Fruit fly (Drosophila melanogaster) whole organism, embryonic: ENCODE data around the gene CG12310.

ENCODE experiments used
- CG10147 ChIP-seq: fragments of 200-800 bp; sonication (Bioruptor generic); optimal IDR thresholded peaks from 2 replicates; lab custom pipeline; 2019; ENCODE audit warnings: missing biosample characterization, mild to moderate bottlenecking, missing genetic modification characterization, moderate library complexity
- CG11504 ChIP-seq: fragments of 200-800 bp; sonication (Bioruptor generic); optimal IDR thresholded peaks from 3 replicates; lab custom pipeline; 2019; ENCODE audit warnings: missing biosample characterization, mild to moderate bottlenecking, missing genetic modification characterization, moderate library complexity
- CG11696 ChIP-seq: fragments of 200-800 bp; sonication (Bioruptor generic); IDR thresholded peaks from 2 replicates; pipeline ENCODE4 v1.3.6; 2022; ENCODE audit warnings: missing biosample characterization, missing genetic modification characterization
- CG13624 ChIP-seq: fragments of 200-800 bp; sonication (Bioruptor generic); optimal IDR thresholded peaks from 2 replicates; lab custom pipeline; 2016; ENCODE audit warnings: missing biosample characterization, missing genetic modification characterization
- CG14441 ChIP-seq: fragments of 200-800 bp; sonication (Bioruptor generic); IDR thresholded peaks from 2 replicates; pipeline ENCODE4 v1.3.6; 2022; ENCODE audit warnings: missing biosample characterization, missing genetic modification characterization
- CG15601 ChIP-seq: fragments of 200-800 bp; sonication (Bioruptor generic); optimal IDR thresholded peaks from 3 replicates; lab custom pipeline; 2019; ENCODE audit warnings: missing biosample characterization, mild to moderate bottlenecking, missing genetic modification characterization, moderate library complexity
- CG16779 ChIP-seq: fragments of 200-800 bp; sonication (Bioruptor generic); IDR thresholded peaks from 2 replicates; pipeline ENCODE4 v1.3.6; 2022; ENCODE audit warnings: missing biosample characterization, missing genetic modification characterization
- CG2712 ChIP-seq: fragments of 200-800 bp; optimal IDR thresholded peaks from 3 replicates; lab custom pipeline; 2019; ENCODE audit warnings: missing biosample characterization, mild to moderate bottlenecking, missing genetic modification characterization, moderate library complexity
- CG4360 ChIP-seq: fragments of 200-800 bp; sonication (Bioruptor generic); IDR thresholded peaks from 2 replicates; pipeline ENCODE4 v1.3.6; 2022; ENCODE audit warnings: missing biosample characterization, missing genetic modification characterization
- CG6854 ChIP-seq: fragments of 200-800 bp; sonication (Bioruptor generic); optimal IDR thresholded peaks from 3 replicates; lab custom pipeline; 2017; ENCODE audit warnings: missing biosample characterization, mild to moderate bottlenecking, missing genetic modification characterization
- CG8924 ChIP-seq: fragments of 200-800 bp; optimal IDR thresholded peaks from 3 replicates; lab custom pipeline; 2019; ENCODE audit warnings: missing biosample characterization, mild to moderate bottlenecking, missing genetic modification characterization, moderate library complexity
- CkIIα-i1 ChIP-seq: fragments of 200-800 bp; sonication (Bioruptor generic); IDR thresholded peaks from 2 replicates; pipeline ENCODE4 v1.3.6; 2022; ENCODE audit warnings: missing biosample characterization, missing genetic modification characterization
- Dek ChIP-seq: fragments of 200-800 bp; sonication (Bioruptor generic); optimal IDR thresholded peaks from 3 replicates; lab custom pipeline; 2019; ENCODE audit warnings: missing biosample characterization, mild to moderate bottlenecking, missing genetic modification characterization, moderate library complexity
- Doc3 ChIP-seq: fragments of 200-800 bp; sonication (Bioruptor generic); IDR thresholded peaks from 3 replicates; pipeline ENCODE4 v1.3.6; 2022; ENCODE audit warnings: missing biosample characterization, missing genetic modification characterization; ENCODE audit not compliant: partially characterized antibody
- HmgZ ChIP-seq: fragments of 200-800 bp; sonication (Bioruptor generic); optimal IDR thresholded peaks from 2 replicates; lab custom pipeline; 2018; ENCODE audit warnings: missing biosample characterization, mild to moderate bottlenecking, missing genetic modification characterization
- Oli ChIP-seq: fragments of 200-800 bp; sonication (Bioruptor generic); optimal IDR thresholded peaks from 2 replicates; lab custom pipeline; 2018; ENCODE audit warnings: missing biosample characterization, mild to moderate bottlenecking, missing genetic modification characterization, moderate library complexity
- Pdp1 ChIP-seq, 2 experiments: fragments of 200-800 bp; sonication (Bioruptor generic); optimal IDR thresholded peaks; 3 replicates each; lab custom pipeline; 2016; ENCODE audit warnings: missing biosample characterization in 2 of 2, missing genetic modification characterization in 2 of 2, mild to moderate bottlenecking in 1 of 2, moderate library complexity in 1 of 2
- Ssrp ChIP-seq: fragments of 200-800 bp; sonication (Bioruptor generic); optimal IDR thresholded peaks from 2 replicates; lab custom pipeline; 2018; ENCODE audit warnings: missing biosample characterization, mild to moderate bottlenecking, missing genetic modification characterization, moderate library complexity
- Trl ChIP-seq, 3 experiments: fragments of >200 bp in 2 of 3; fragments of 200-800 bp in 1 of 3; sonication (Bioruptor generic) in 1 of 3; optimal IDR thresholded peaks; 2 replicates in 1 of 3; 3 replicates in 2 of 3; lab custom pipeline; 2016 to 2017; ENCODE audit warnings: missing biosample characterization in 1 of 3, missing genetic modification characterization in 1 of 3
- Vsx1 ChIP-seq: fragments of 200-800 bp; sonication (Bioruptor generic); optimal IDR thresholded peaks from 2 replicates; lab custom pipeline; 2017; ENCODE audit warnings: missing biosample characterization, mild to moderate bottlenecking, missing genetic modification characterization, missing genetic modification reagents
- cad ChIP-seq: fragments of >200 bp; optimal IDR thresholded peaks from 2 replicates; lab custom pipeline; 2017; ENCODE audit warnings: missing biosample characterization, missing genetic modification characterization
- cg ChIP-seq: fragments of 200-800 bp; sonication (Bioruptor generic); optimal IDR thresholded peaks from 3 replicates; lab custom pipeline; 2019; ENCODE audit warnings: missing biosample characterization, mild to moderate bottlenecking, missing genetic modification characterization, moderate library complexity
- chinmo ChIP-seq: fragments of 200-800 bp; sonication (Bioruptor generic); IDR thresholded peaks from 4 replicates; pipeline ENCODE4 v1.3.6; 2022; ENCODE audit warnings: missing biosample characterization, missing genetic modification characterization; ENCODE audit not compliant: partially characterized antibody
- cwo ChIP-seq: fragments of 200-800 bp; sonication (Bioruptor generic); optimal IDR thresholded peaks from 3 replicates; lab custom pipeline; 2017; ENCODE audit warnings: missing biosample characterization, missing genetic modification characterization, mild to moderate bottlenecking, moderate library complexity, missing genetic modification reagents
- dpn ChIP-seq, 2 experiments: fragments of 200-800 bp; sonication (Bioruptor generic); optimal IDR thresholded peaks; 3 replicates each; lab custom pipeline; 2016; ENCODE audit warnings: missing biosample characterization in 2 of 2, missing genetic modification characterization in 2 of 2
- fru ChIP-seq: fragments of >200 bp; optimal IDR thresholded peaks from 2 replicates; lab custom pipeline; 2017
- grau ChIP-seq: fragments of 200-800 bp; optimal IDR thresholded peaks from 3 replicates; lab custom pipeline; 2019; ENCODE audit warnings: missing biosample characterization, mild to moderate bottlenecking, missing genetic modification characterization, moderate library complexity
- lilli ChIP-seq: fragments of 200-800 bp; sonication (Bioruptor generic); optimal IDR thresholded peaks from 3 replicates; lab custom pipeline; 2016; ENCODE audit warnings: missing biosample characterization, missing genetic modification characterization
- nerfin-1 ChIP-seq: fragments of 200-800 bp; sonication (Bioruptor generic); optimal IDR thresholded peaks from 3 replicates; lab custom pipeline; 2019; ENCODE audit warnings: missing biosample characterization, mild to moderate bottlenecking, missing genetic modification characterization, moderate library complexity
- oc ChIP-seq: fragments of 200-800 bp; sonication (Bioruptor generic); optimal IDR thresholded peaks from 2 replicates; lab custom pipeline; 2018; ENCODE audit warnings: missing biosample characterization, mild to moderate bottlenecking, missing genetic modification characterization, moderate library complexity
- phol ChIP-seq: fragments of 200-800 bp; sonication (Bioruptor generic); optimal IDR thresholded peaks from 3 replicates; lab custom pipeline; 2018; ENCODE audit warnings: missing biosample characterization, mild to moderate bottlenecking, missing genetic modification characterization, moderate library complexity
- row ChIP-seq: fragments of 200-800 bp; sonication (Bioruptor generic); IDR thresholded peaks from 3 replicates; pipeline ENCODE4 v1.3.6; 2022; ENCODE audit warnings: missing biosample characterization, missing genetic modification characterization
- sens ChIP-seq: fragments of 200-800 bp; sonication (Bioruptor generic); peaks from one replicate; lab custom pipeline; 2016; ENCODE audit warnings: missing biosample characterization, missing genetic modification characterization
- sisA ChIP-seq: fragments of 200-800 bp; sonication (Bioruptor generic); IDR thresholded peaks from 2 replicates; pipeline ENCODE4 v1.3.6; 2022; ENCODE audit warnings: missing biosample characterization, missing genetic modification characterization
- sug ChIP-seq: fragments of 200-800 bp; optimal IDR thresholded peaks from 2 replicates; lab custom pipeline; 2019; ENCODE audit warnings: missing biosample characterization, mild to moderate bottlenecking, missing genetic modification characterization, moderate library complexity
- unpg ChIP-seq: fragments of 200-800 bp; sonication (Bioruptor generic); optimal IDR thresholded peaks from 3 replicates; lab custom pipeline; 2018; ENCODE audit warnings: missing biosample characterization, mild to moderate bottlenecking, missing genetic modification characterization, moderate library complexity
- vvl ChIP-seq: fragments of 200-800 bp; sonication (Bioruptor generic); IDR thresholded peaks from 2 replicates; pipeline ENCODE4 v1.3.6; 2022; ENCODE audit warnings: missing biosample characterization, missing genetic modification characterization

Gene CG12310

dm6 chr3L:15093929-15094588 lies 43.5 kb upstream of the CG12310 start (continued):
- TF ChIP-seq Trl (optimal IDR thresholded peaks at IDR 0.05; lab: Kevin White, UChicago), result peak; percentile 64 to 71
- no peak for TF ChIP-seq Trl (GFP tag; optimal IDR thresholded peaks at IDR 0.05; lab: Kevin White, UChicago)
- peak; percentile 85 for TF ChIP-seq sens (GFP tag; lab: Kevin White, UChicago)
- TF ChIP-seq sisA (GFP tag; lab: Robert Waterston, UW), result no peak
- no peak for TF ChIP-seq CkIIα-i1 (GFP tag; lab: Robert Waterston, UW)
- peak; percentile 14 for TF ChIP-seq CG15601 (tag; lab: Kevin White, UChicago)
- peak; percentile 6 for TF ChIP-seq HmgZ
- TF ChIP-seq CG14441 (GFP tag; lab: Robert Waterston, UW), result no peak
- TF ChIP-seq CG6854 (GFP tag; lab: Kevin White, UChicago), result peak; percentile 15
- 0 out of 2 replicates have a peak, but pooled peaks have one; percentile 28 for TF ChIP-seq vvl (GFP tag; lab: Robert Waterston, UW)
- TF ChIP-seq fru (lab: Kevin White, UChicago), result no peak
- no peak for TF ChIP-seq CG16779
- peak; percentile 6 for TF ChIP-seq sug
- no peak for TF ChIP-seq unpg
- TF ChIP-seq CG11504 (tag; lab: Kevin White, UChicago), result peak; percentile 23
- TF ChIP-seq Oli, result no peak
- TF ChIP-seq CG13624 (GFP tag; lab: Kevin White, UChicago), result peak; percentile 9
- peak; percentile 2 for TF ChIP-seq Dek (tag; lab: Kevin White, UChicago)
- TF ChIP-seq oc (tag; lab: Kevin White, UChicago), result no peak
- TF ChIP-seq grau (tag; lab: Kevin White, UChicago), result peak; percentile 93
- TF ChIP-seq row (GFP tag; lab: Robert Waterston, UW), result peak; percentile 45; the same call in 1 of the 3 replicates
- peak; percentile 81 for TF ChIP-seq CG11696 (GFP tag; lab: Robert Waterston, UW)
- TF ChIP-seq CG2712 (tag; lab: Kevin White, UChicago), result peak; percentile 19
- no peak for TF ChIP-seq Vsx1
- TF ChIP-seq CG8924 (tag; lab: Kevin White, UChicago), result peak; percentile 26
- peak; percentile 21 for TF ChIP-seq lilli (GFP tag; lab: Kevin White, UChicago)
- peak; percentile 13 for TF ChIP-seq cad
- TF ChIP-seq Pdp1 (GFP tag; optimal IDR thresholded peaks at IDR 0.05; lab: Kevin White, UChicago), result peak in 1 of 2 experiments; percentile 31
- TF ChIP-seq CG4360 (GFP tag; lab: Robert Waterston, UW), result peak; percentile 80
- no peak for TF ChIP-seq CG10147 (GFP tag; lab: Kevin White, UChicago)
- TF ChIP-seq nerfin-1, result peak; percentile 18
- peak; percentile 3 for TF ChIP-seq cwo (GFP tag; lab: Kevin White, UChicago)
- TF ChIP-seq Doc3 (GFP tag; lab: Robert Waterston, UW), result 0 out of 3 replicates have a peak, but pooled peaks have one; percentile 19
- TF ChIP-seq dpn (GFP tag; optimal IDR thresholded peaks at IDR 0.05; lab: Kevin White, UChicago), result peak in 1 of 2 experiments; percentile 5
- 0 out of 4 replicates have a peak, but pooled peaks have one; percentile 52 for TF ChIP-seq chinmo
- peak; percentile 5 for TF ChIP-seq phol (tag; lab: Kevin White, UChicago)
- TF ChIP-seq cg (GFP tag; lab: Kevin White, UChicago), result peak; percentile 68
- peak; percentile 8 for TF ChIP-seq Ssrp (tag; lab: Kevin White, UChicago)
